Fruit fly (Drosophila melanogaster) S2 (cell line): ENCODE data around the gene Prosbeta4R1.

Source experiments
- CG8478 ChIP-seq: fragments of >200 bp; optimal IDR thresholded peaks from 2 replicates; lab custom pipeline; 2018
- CTCF ChIP-seq, 2 experiments: fragments of >200 bp; optimal IDR thresholded peaks; 2 replicates each; lab custom pipeline; 2018

DNA sequence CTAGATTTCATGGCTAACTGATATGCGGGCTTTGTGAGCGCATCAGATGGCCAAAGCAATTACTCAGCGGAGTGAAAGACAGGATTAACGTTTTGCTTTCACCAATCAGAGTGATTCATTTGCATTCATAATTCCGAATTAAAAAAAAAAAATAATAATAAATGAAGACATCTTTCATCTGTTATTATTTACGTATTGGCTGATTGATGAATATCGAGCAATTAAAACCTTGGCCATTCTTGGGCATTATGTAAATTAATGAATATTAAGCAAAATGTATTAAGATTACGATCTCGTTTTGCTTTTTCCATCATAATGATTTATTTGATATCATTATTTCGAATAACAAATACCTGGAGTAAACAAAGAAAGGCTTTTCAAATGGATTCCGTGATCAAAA lies 11.9 kb downstream of the Prosbeta4R1 start, which contains the start of gene Trf4:
- TF ChIP-seq CTCF (optimal IDR thresholded peaks at IDR 0.05; lab: Kevin White, UChicago) (no peak), CG8478 (lab: Kevin White, UChicago) (no peak)
